Worm (Caenorhabditis elegans): ENCODE results near the gene unc-39.

DNA sequence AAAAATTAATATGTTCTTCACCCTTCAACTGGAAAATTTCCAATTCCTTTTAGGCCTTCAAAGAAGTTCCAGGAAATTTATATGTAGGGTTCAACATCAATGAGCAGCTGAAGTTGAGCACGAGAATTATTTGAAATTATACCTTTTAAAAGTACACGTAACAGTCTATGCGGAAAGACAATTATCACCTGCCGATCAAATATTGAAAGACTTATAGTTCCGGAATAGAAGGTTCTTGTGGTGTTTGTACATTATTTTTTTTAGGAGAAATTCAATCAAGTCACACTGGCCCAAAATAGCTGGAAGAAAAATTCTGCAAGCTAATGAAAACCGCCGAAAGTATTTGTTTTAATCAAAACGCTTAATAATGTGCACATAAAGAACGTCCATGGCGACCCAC, 7.4 kb downstream of the unc-39 start:
- TF ChIP-seq nhr-11 (tag; optimal IDR thresholded peaks at IDR 0.05) (no peak), pha-4 (tag; optimal IDR thresholded peaks at IDR 0.05) (no peak), nhr-12 (tag; optimal IDR thresholded peaks at IDR 0.05) (no peak), nhr-76 (tag; optimal IDR thresholded peaks at IDR 0.05) (no peak)
